Worm (Caenorhabditis elegans): ENCODE results near the gene sdz-33.

- no peak for TF ChIP-seq ceh-31 (tag; optimal IDR thresholded peaks at IDR 0.05)
- no peak for TF ChIP-seq K09A11.1 (tag; optimal IDR thresholded peaks at IDR 0.05; ENCODE audit: insufficient read depth)
- no peak for TF ChIP-seq ttx-3 (tag; optimal IDR thresholded peaks at IDR 0.05)
- TF ChIP-seq ets-4 (tag; optimal IDR thresholded peaks at IDR 0.05): no peak
- TF ChIP-seq unc-86 (tag; optimal IDR thresholded peaks at IDR 0.05): no peak
- TF ChIP-seq hlh-8 (tag; optimal IDR thresholded peaks at IDR 0.05): no peak
- TF ChIP-seq ztf-16 (tag; optimal IDR thresholded peaks at IDR 0.05): no peak
- TF ChIP-seq nfya-1 (tag; optimal IDR thresholded peaks at IDR 0.05): no peak
- TF ChIP-seq nhr-11 (tag; optimal IDR thresholded peaks at IDR 0.05): no peak
- no peak for TF ChIP-seq tbx-2 (tag; optimal IDR thresholded peaks at IDR 0.05)
- no peak for TF ChIP-seq elt-2 (tag; optimal IDR thresholded peaks at IDR 0.05)
- TF ChIP-seq elt-4 (tag; optimal IDR thresholded peaks at IDR 0.05): no peak
These were observed 15.9 kb upstream of the sdz-33 start, which contains the start of gene faah-5 for ce11 chrIII:11891335-11891734.
